Worm (Caenorhabditis elegans): ENCODE data around the gene spp-27.
A peak's percentile ranks its signal among the peaks of the same experiment; 100 is the strongest.

The spp-27 gene

DNA sequence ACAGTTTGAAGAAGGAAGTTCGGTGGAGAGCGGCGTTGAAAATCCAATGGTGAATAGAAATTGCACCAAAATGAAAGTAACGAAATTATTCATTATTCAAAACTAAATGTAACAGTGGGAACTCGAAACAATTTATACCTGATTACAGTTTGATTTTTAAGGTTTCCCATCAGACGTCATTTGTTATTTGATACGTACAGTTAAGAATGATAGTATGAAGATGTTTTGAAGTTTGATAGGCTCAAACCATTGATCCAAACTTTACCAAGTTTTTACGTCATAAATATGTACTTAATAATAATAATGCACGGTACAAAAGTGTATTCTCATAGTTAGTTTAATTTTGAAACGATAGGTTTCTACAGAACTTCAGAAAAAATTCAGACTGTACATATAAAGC lies 1.2 kb upstream of the spp-27 start, which contains the start of gene spp-20:
Gene spp-20, minus strand, starts transcription at position 101 of the 400 bp plus-strand sequence.
- TF ChIP-seq ceh-63 (GFP tag; optimal IDR thresholded peaks at IDR 0.05) (no peak), ztf-4 (tag; optimal IDR thresholded peaks at IDR 0.05) (no peak), lin-13 (GFP tag; optimal IDR thresholded peaks at IDR 0.05) (no peak)

- TF ChIP-seq xbp-1 (tag; optimal IDR thresholded peaks at IDR 0.05) (no peak), zip-4 (GFP tag; optimal IDR thresholded peaks at IDR 0.05) (no peak), lir-3 (tag; optimal IDR thresholded peaks at IDR 0.05; ENCODE audit: poor library complexity) (no peak), grh-1 (GFP tag; IDR thresholded peaks at IDR 0.05) (no peak), mdl-1 (tag; optimal IDR thresholded peaks at IDR 0.05) (no peak), zag-1 (tag; optimal IDR thresholded peaks at IDR 0.05) (no peak), lin-15B (tag; optimal IDR thresholded peaks at IDR 0.05) (no peak), ceh-8 (GFP tag; optimal IDR thresholded peaks at IDR 0.05) (no peak), ama-1 (optimal IDR thresholded peaks at IDR 0.05) (no peak), irx-1 (tag; optimal IDR thresholded peaks at IDR 0.05) (no peak)
Measured at ce11 chrV:6554308-6554707, 2.6 kb downstream of the spp-27 start, which contains the start of gene K04A8.19. Gene K04A8.19, minus strand, starts transcription at chrV:6554408.

DNA sequence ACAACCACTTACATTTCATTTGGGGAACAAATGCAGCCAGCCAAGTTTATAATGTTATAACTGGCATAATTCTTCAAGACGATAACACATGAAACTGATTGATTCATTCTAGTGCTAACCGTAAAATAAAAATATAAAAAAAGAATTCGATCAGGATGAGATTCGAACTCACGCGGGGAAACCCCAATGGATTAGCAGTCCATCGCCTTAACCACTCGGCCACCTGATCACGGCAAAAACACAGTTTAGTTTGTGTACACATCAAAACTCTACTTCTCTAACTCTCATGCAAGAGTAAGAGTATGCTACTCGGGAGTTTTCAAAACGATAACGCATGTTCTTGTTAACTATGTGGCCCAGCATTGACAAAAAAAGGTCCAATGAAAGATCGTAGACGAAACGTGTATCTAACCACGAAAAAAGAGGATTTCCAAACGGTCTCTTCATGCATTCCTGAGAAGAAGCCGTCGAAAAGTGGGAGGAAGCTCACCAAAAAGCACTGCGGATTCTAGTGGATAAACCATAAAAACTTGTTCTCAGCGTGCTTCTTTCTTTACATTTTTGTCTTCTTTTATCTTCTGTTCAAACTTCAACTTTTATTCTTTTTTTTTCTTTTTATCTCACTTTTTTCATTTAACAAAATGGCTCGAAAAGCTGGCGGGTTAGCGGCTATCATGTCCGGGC lies 5.1 kb downstream of the spp-27 start, which contains the start of gene twk-10:
Gene twk-10, plus strand, starts transcription at position 634 of the 684 bp plus-strand sequence.
- TF ChIP-seq aha-1 (tag; optimal IDR thresholded peaks at IDR 0.05): no peak
- TF ChIP-seq nhr-20 (tag; optimal IDR thresholded peaks at IDR 0.05): peak; percentile 47
- TF ChIP-seq snu-23 (GFP tag; optimal IDR thresholded peaks at IDR 0.05): peak; percentile 42
- peak in 1 of 3 experiments; percentile 35 for TF ChIP-seq dpl-1 (GFP tag; optimal IDR thresholded peaks at IDR 0.05)
- TF ChIP-seq F16B12.6 (tag; optimal IDR thresholded peaks at IDR 0.05): no peak
- peak; percentile 52 for TF ChIP-seq mep-1 (tag; optimal IDR thresholded peaks at IDR 0.05)
- no peak for TF ChIP-seq ceh-90 (tag; optimal IDR thresholded peaks at IDR 0.05)
- no peak for TF ChIP-seq nhr-12 (tag; optimal IDR thresholded peaks at IDR 0.05)
- TF ChIP-seq isw-1 (GFP tag; IDR thresholded peaks at IDR 0.05): no peak
- TF ChIP-seq ceh-88 (GFP tag; IDR thresholded peaks at IDR 0.05): no peak
- TF ChIP-seq fkh-4 (tag; optimal IDR thresholded peaks at IDR 0.05; ENCODE audit: borderline replicate concordance): no peak
- no peak for TF ChIP-seq C04F5.9 (tag; optimal IDR thresholded peaks at IDR 0.05)
- no peak for TF ChIP-seq fkh-10 (GFP tag; optimal IDR thresholded peaks at IDR 0.05)
- peak; percentile 18 to 36 for TF ChIP-seq efl-1 (optimal IDR thresholded peaks at IDR 0.05)
- TF ChIP-seq efl-1 (GFP tag; optimal IDR thresholded peaks at IDR 0.05 in 1 of 2): peak in 1 of 2 experiments; percentile 94
- no peak for TF ChIP-seq lsy-2 (tag; optimal IDR thresholded peaks at IDR 0.05)
- no peak for TF ChIP-seq skn-1 (tag; optimal IDR thresholded peaks at IDR 0.05)
- TF ChIP-seq sup-37 (GFP tag; optimal IDR thresholded peaks at IDR 0.05): no peak
- no peak for TF ChIP-seq pag-3 (tag; optimal IDR thresholded peaks at IDR 0.05; ENCODE audit: borderline replicate concordance, insufficient read depth)
- TF ChIP-seq snpc-4 (tag; optimal IDR thresholded peaks at IDR 0.05): no peak
- TF ChIP-seq mdl-1 (tag; optimal IDR thresholded peaks at IDR 0.05): peak in 1 of 2 experiments; percentile 42
- no peak for TF ChIP-seq ztf-11 (tag; optimal IDR thresholded peaks at IDR 0.05)
- TF ChIP-seq nhr-84 (tag; optimal IDR thresholded peaks at IDR 0.05): no peak
- TF ChIP-seq hlh-17 (GFP tag; optimal IDR thresholded peaks at IDR 0.05; ENCODE audit: borderline replicate concordance): no peak
- peak; percentile 15 for TF ChIP-seq xbp-1 (tag; optimal IDR thresholded peaks at IDR 0.05)
- no peak for TF ChIP-seq grh-1 (GFP tag; IDR thresholded peaks at IDR 0.05)
- no peak for TF ChIP-seq sptf-1 (tag; optimal IDR thresholded peaks at IDR 0.05)
- TF ChIP-seq ets-5 (GFP tag; IDR thresholded peaks at IDR 0.05): no peak
- TF ChIP-seq vab-15 (tag; optimal IDR thresholded peaks at IDR 0.05): no peak
- no peak for TF ChIP-seq pax-3 (tag; optimal IDR thresholded peaks at IDR 0.05)
- no peak for TF ChIP-seq unc-62 (GFP tag; optimal IDR thresholded peaks at IDR 0.05)
- TF ChIP-seq C34B4.2 (tag; optimal IDR thresholded peaks at IDR 0.05): no peak
- no peak for TF ChIP-seq unc-130 (tag; optimal IDR thresholded peaks at IDR 0.05)
- TF ChIP-seq alr-1 (tag; optimal IDR thresholded peaks at IDR 0.05; ENCODE audit: borderline replicate concordance): no peak
- TF ChIP-seq unc-30 (tag; optimal IDR thresholded peaks at IDR 0.05): no peak
- TF ChIP-seq mab-9 (GFP tag; IDR thresholded peaks at IDR 0.05): no peak
- TF ChIP-seq ceh-8 (GFP tag; optimal IDR thresholded peaks at IDR 0.05): no peak
- no peak for TF ChIP-seq lin-39 (tag; optimal IDR thresholded peaks at IDR 0.05)
- TF ChIP-seq nhr-77 (tag; optimal IDR thresholded peaks at IDR 0.05): peak; percentile 28
- TF ChIP-seq aly-2 (tag; optimal IDR thresholded peaks at IDR 0.05): no peak

All from whole organism, L1 larva.